Worm (Caenorhabditis elegans) whole organism, L1 larva: ENCODE data around the gene C33D3.4.

ENCODE experiments used
- alr-1 ChIP-seq: fragments of 200-800 bp; sonication (Bioruptor generic); optimal IDR thresholded peaks from 2 replicates; lab custom pipeline; 2018; ENCODE audit warnings: borderline replicate concordance, mild to moderate bottlenecking, missing genetic modification characterization, missing compliant biosample characterization
- fos-1 ChIP-seq: fragments of 150-350 bp; optimal IDR thresholded peaks from 2 replicates; lab custom pipeline; 2014; ENCODE audit warnings: missing biosample characterization, missing genetic modification characterization
- jun-1 ChIP-seq: fragments of 150-350 bp; optimal IDR thresholded peaks from 2 replicates; lab custom pipeline; 2014; ENCODE audit warnings: missing biosample characterization, missing genetic modification reagents, missing genetic modification characterization
- lin-15B ChIP-seq: fragments of 150-350 bp; sonication (generic microtip); optimal IDR thresholded peaks from 3 replicates; lab custom pipeline; 2014; ENCODE audit warnings: missing biosample characterization, missing genetic modification characterization
- lsy-2 ChIP-seq, 2 experiments: fragments of 150-350 bp; optimal IDR thresholded peaks; 2 replicates each; lab custom pipeline; 2014; ENCODE audit warnings: missing biosample characterization in 2 of 2, missing genetic modification characterization in 2 of 2
- nhr-28 ChIP-seq: fragments of 150-350 bp; optimal IDR thresholded peaks from 2 replicates; lab custom pipeline; 2014; ENCODE audit warnings: missing biosample characterization, missing genetic modification characterization
- nhr-76 ChIP-seq: sonication (generic microtip); optimal IDR thresholded peaks from 2 replicates; lab custom pipeline; 2017; ENCODE audit warnings: missing biosample characterization, missing genetic modification characterization
- nhr-77 ChIP-seq: fragments of 150-350 bp; optimal IDR thresholded peaks from 2 replicates; lab custom pipeline; 2014; ENCODE audit warnings: missing biosample characterization, missing genetic modification characterization
- pag-3 ChIP-seq: sonication (generic microtip); optimal IDR thresholded peaks from 2 replicates; lab custom pipeline; 2017; ENCODE audit warnings: missing genetic modification characterization, mild to moderate bottlenecking, missing compliant biosample characterization, antibody characterized with exemption, borderline replicate concordance; ENCODE audit not compliant: insufficient read depth
- rnt-1 ChIP-seq: sonication (generic microtip); optimal IDR thresholded peaks from 2 replicates; lab custom pipeline; 2016; ENCODE audit warnings: mild to moderate bottlenecking, missing genetic modification characterization, moderate library complexity, missing compliant biosample characterization
- skn-1 ChIP-seq: fragments of 150-350 bp; optimal IDR thresholded peaks from 2 replicates; lab custom pipeline; 2014; ENCODE audit warnings: missing biosample characterization, missing genetic modification characterization
- ztf-11 ChIP-seq, 2 experiments: sonication (generic microtip); optimal IDR thresholded peaks; 2 replicates each; lab custom pipeline; 2016 to 2017; ENCODE audit warnings: missing genetic modification characterization in 2 of 2, missing biosample characterization in 1 of 2, missing compliant biosample characterization in 1 of 2
- ztf-4 ChIP-seq: fragments of 150-350 bp; optimal IDR thresholded peaks from 2 replicates; lab custom pipeline; 2014; ENCODE audit warnings: missing biosample characterization, missing genetic modification characterization

DNA sequence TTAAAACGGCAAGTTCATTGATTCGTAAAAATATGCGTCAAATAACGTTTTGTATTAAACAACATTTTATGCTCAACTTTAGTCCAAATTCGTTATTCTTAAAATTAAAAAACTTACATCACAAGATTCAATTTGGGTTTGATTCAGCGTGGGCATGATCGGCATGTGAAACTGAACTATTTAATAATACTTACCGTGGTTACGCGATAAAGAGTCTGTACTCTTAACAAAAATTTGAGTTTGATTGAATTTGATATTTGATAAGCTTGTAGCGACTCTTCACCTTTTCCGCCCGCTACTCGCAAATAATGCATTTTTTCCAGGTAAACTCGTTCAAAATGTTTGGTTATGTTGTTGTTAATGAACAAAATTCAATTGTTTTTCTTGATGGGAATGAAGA lies 44.6 kb downstream of the C33D3.4 start, which contains the start of gene glo-3:
- TF ChIP-seq jun-1 (tag; lab: Kevin White, UChicago) (no peak), ztf-4 (tag; lab: Kevin White, UChicago) (no peak), lin-15B (tag; lab: Kevin White, UChicago) (no peak), pag-3 (tag; lab: Kevin White, UChicago) (no peak), rnt-1 (tag; lab: Kevin White, UChicago) (no peak), skn-1 (tag; lab: Kevin White, UChicago) (no peak), alr-1 (tag; lab: Kevin White, UChicago) (no peak), lsy-2 (tag; optimal IDR thresholded peaks at IDR 0.05; lab: Kevin White, UChicago) (no peak), nhr-77 (tag; lab: Kevin White, UChicago) (no peak), nhr-76 (no peak), fos-1 (tag; lab: Kevin White, UChicago) (no peak), ztf-11 (tag; optimal IDR thresholded peaks at IDR 0.05; lab: Kevin White, UChicago) (no peak), nhr-28 (no peak)
